Fruit fly (Drosophila melanogaster): ENCODE data around the gene Or83a.
A peak's percentile ranks its signal among the peaks of the same experiment; 100 is the strongest.

DNA sequence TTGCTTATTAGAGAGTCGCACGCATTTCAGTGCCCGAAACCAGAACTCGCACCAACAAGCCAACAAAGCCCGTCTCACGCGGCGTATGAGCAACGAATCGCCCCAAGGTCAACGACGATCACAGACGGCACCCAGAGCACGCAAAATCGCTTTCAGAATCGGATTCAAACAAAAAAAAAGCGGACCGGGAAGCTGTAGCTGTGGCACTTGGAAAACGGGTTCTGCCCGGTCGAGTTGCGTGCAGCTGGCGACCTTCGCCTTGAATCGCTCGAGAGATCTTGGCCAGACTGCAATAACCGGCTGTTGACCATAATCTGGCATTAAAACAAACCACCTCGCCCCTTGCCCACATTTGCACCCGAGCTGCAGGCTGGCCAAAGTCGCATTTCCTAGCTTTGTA lies 35.6 kb downstream of the Or83a start:
- no peak for TF ChIP-seq CG34367 (tag; optimal IDR thresholded peaks at IDR 0.05)
- peak; percentile 1 for TF ChIP-seq gl (tag; optimal IDR thresholded peaks at IDR 0.05)
- peak; percentile 97 for TF ChIP-seq EcR (GFP tag; optimal IDR thresholded peaks at IDR 0.05)
- TF ChIP-seq CG15710 (tag; optimal IDR thresholded peaks at IDR 0.05) = no peak
- TF ChIP-seq CG13204 (GFP tag; optimal IDR thresholded peaks at IDR 0.05) = peak; percentile 75
- no peak for TF ChIP-seq Pif1B (GFP tag; optimal IDR thresholded peaks at IDR 0.05)
- no peak for TF ChIP-seq CG17806 (tag; optimal IDR thresholded peaks at IDR 0.05)
- TF ChIP-seq CG12605 (GFP tag; IDR thresholded peaks at IDR 0.05) = no peak
- no peak for TF ChIP-seq rn (GFP tag; IDR thresholded peaks at IDR 0.05)

Data from whole organism, pupa.